Worm (Caenorhabditis elegans) whole organism, L4 larva: Measurements from ENCODE around the gene srt-45.

Experiments
- D1046.2 ChIP-seq: fragments of 200-800 bp; sonication (Bioruptor generic); IDR thresholded peaks from 2 replicates; pipeline ENCODE4 v1.3.6; 2022; ENCODE audit warnings: missing genetic modification characterization, missing compliant biosample characterization
- F10B5.3 ChIP-seq: sonication (generic microtip); optimal IDR thresholded peaks from 2 replicates; lab custom pipeline; 2016; ENCODE audit warnings: mild to moderate bottlenecking, missing genetic modification characterization, missing compliant biosample characterization
- F26F4.8 ChIP-seq: fragments of 200-800 bp; sonication (Bioruptor generic); conservative IDR thresholded peaks from 2 replicates; pipeline ENCODE4 v1.3.6; 2022; ENCODE audit warnings: missing genetic modification characterization, missing compliant biosample characterization
- T26A8.4 ChIP-seq: fragments of 200-800 bp; sonication (Bioruptor generic); IDR thresholded peaks from 2 replicates; pipeline ENCODE4 v1.3.6; 2022; ENCODE audit warnings: missing genetic modification characterization, missing compliant biosample characterization
- aha-1 ChIP-seq: fragments of 150-350 bp; peaks from one replicate; lab custom pipeline; 2014; ENCODE audit warnings: missing biosample characterization, missing genetic modification characterization
- aly-2 ChIP-seq: sonication (generic microtip); optimal IDR thresholded peaks from 2 replicates; lab custom pipeline; 2018; ENCODE audit warnings: missing biosample characterization, missing genetic modification characterization
- attf-4 ChIP-seq: sonication (generic microtip); optimal IDR thresholded peaks from 3 replicates; lab custom pipeline; 2017; ENCODE audit warnings: missing biosample characterization, missing genetic modification characterization
- ceh-62 ChIP-seq: sonication (generic microtip); optimal IDR thresholded peaks from 2 replicates; lab custom pipeline; 2017; ENCODE audit warnings: missing biosample characterization, missing genetic modification characterization
- daf-16 ChIP-seq, 3 experiments: sonication (generic microtip); optimal IDR thresholded peaks; 2 replicates each; lab custom pipeline; 2016 to 2017; ENCODE audit warnings: missing genetic modification characterization in 3 of 3, missing genetic modification reagents in 3 of 3, mild to moderate bottlenecking in 2 of 3, missing compliant biosample characterization in 2 of 3, missing biosample characterization in 1 of 3, moderate library complexity in 1 of 3
- duxl-1 ChIP-seq: sonication (generic microtip); optimal IDR thresholded peaks from 2 replicates; lab custom pipeline; 2016; ENCODE audit warnings: mild to moderate bottlenecking, missing genetic modification characterization, moderate library complexity, missing compliant biosample characterization; ENCODE audit not compliant: poor library complexity
- fos-1 ChIP-seq: fragments of 150-350 bp; optimal IDR thresholded peaks from 2 replicates; lab custom pipeline; 2014; ENCODE audit warnings: missing biosample characterization, missing genetic modification characterization
- gei-8 ChIP-seq: fragments of 200-800 bp; sonication (Bioruptor generic); optimal IDR thresholded peaks from 2 replicates; lab custom pipeline; 2018; ENCODE audit warnings: mild to moderate bottlenecking, missing genetic modification characterization, missing compliant biosample characterization
- lim-7 ChIP-seq: fragments of 200-800 bp; sonication (Bioruptor generic); IDR thresholded peaks from 2 replicates; pipeline ENCODE4 v1.3.6; 2022; ENCODE audit warnings: missing genetic modification characterization, missing compliant biosample characterization
- lsy-2 ChIP-seq, 2 experiments: fragments of 150-350 bp in 1 of 2; sonication (generic microtip) in 1 of 2; optimal IDR thresholded peaks; 2 replicates each; lab custom pipeline; 2014 to 2017; ENCODE audit warnings: missing biosample characterization in 2 of 2, missing genetic modification characterization in 2 of 2
- mdl-1 ChIP-seq, 2 experiments: fragments of 150-350 bp in 1 of 2; sonication (generic microtip) in 1 of 2; optimal IDR thresholded peaks; 2 replicates each; lab custom pipeline; 2014 to 2017; ENCODE audit warnings: missing biosample characterization in 2 of 2, missing genetic modification characterization in 2 of 2
- mdt-29 ChIP-seq: fragments of 200-800 bp; sonication (Bioruptor generic); IDR thresholded peaks from 2 replicates; pipeline ENCODE4 v1.3.6; 2022; ENCODE audit warnings: missing genetic modification reagents, missing genetic modification characterization, missing compliant biosample characterization
- mes-2 ChIP-seq: sonication (generic microtip); optimal IDR thresholded peaks from 2 replicates; lab custom pipeline; 2016; ENCODE audit warnings: missing genotype, mild to moderate bottlenecking, missing genetic modification characterization, missing compliant biosample characterization; ENCODE audit not compliant: poor library complexity, severe bottlenecking
- nhr-237 ChIP-seq: sonication (generic microtip); optimal IDR thresholded peaks from 2 replicates; lab custom pipeline; 2017; ENCODE audit warnings: missing biosample characterization, missing genetic modification characterization
- nhr-28 ChIP-seq: fragments of 150-350 bp; optimal IDR thresholded peaks from 2 replicates; lab custom pipeline; 2014; ENCODE audit warnings: missing biosample characterization, missing genetic modification characterization
- nhr-6 ChIP-seq: fragments of 150-350 bp; optimal IDR thresholded peaks from 2 replicates; lab custom pipeline; 2014; ENCODE audit warnings: missing biosample characterization, missing genetic modification characterization
- pha-4 ChIP-seq, 2 experiments: fragments of 150-350 bp in 1 of 2; fragments of 200-800 bp in 1 of 2; sonication (Bioruptor generic) in 1 of 2; IDR thresholded peaks in 1 of 2; optimal IDR thresholded peaks in 1 of 2; 2 replicates each; pipeline versions ENCODE4 v1.3.6 to Lab custom; 2014 to 2022; ENCODE audit warnings: missing genetic modification characterization in 2 of 2, missing genetic modification reagents in 2 of 2, missing biosample characterization in 1 of 2, missing compliant biosample characterization in 1 of 2
- php-3 ChIP-seq: fragments of 200-800 bp; sonication (Bioruptor generic); IDR thresholded peaks from 2 replicates; pipeline ENCODE4 v1.3.6; 2022; ENCODE audit warnings: missing genetic modification reagents, missing genetic modification characterization, missing compliant biosample characterization
- pqm-1 ChIP-seq: sonication (generic microtip); optimal IDR thresholded peaks from 2 replicates; lab custom pipeline; 2017; ENCODE audit warnings: missing biosample characterization, missing genetic modification characterization
- saeg-2 ChIP-seq: fragments of 200-800 bp; sonication (Bioruptor generic); IDR thresholded peaks from 2 replicates; pipeline ENCODE4 v1.3.6; 2022; ENCODE audit warnings: missing genetic modification reagents, missing genetic modification characterization, missing compliant biosample characterization
- sdz-12 ChIP-seq: fragments of 200-800 bp; sonication (Bioruptor generic); optimal IDR thresholded peaks from 2 replicates; lab custom pipeline; 2018; ENCODE audit warnings: mild to moderate bottlenecking, missing genetic modification characterization, missing compliant biosample characterization
- set-16 ChIP-seq: fragments of 200-800 bp; sonication (Bioruptor generic); IDR thresholded peaks from 2 replicates; pipeline ENCODE4 v1.3.6; 2022; ENCODE audit warnings: missing genetic modification reagents, missing genetic modification characterization, missing compliant biosample characterization
- snpc-1.2 ChIP-seq: fragments of 200-800 bp; sonication (Bioruptor generic); IDR thresholded peaks from 2 replicates; pipeline ENCODE4 v1.3.6; 2022; ENCODE audit warnings: missing genetic modification reagents, missing genetic modification characterization, missing compliant biosample characterization
- spr-3 ChIP-seq: fragments of 200-800 bp; sonication (Bioruptor generic); optimal IDR thresholded peaks from 2 replicates; lab custom pipeline; 2018; ENCODE audit warnings: mild to moderate bottlenecking, missing genetic modification characterization, missing compliant biosample characterization
- unc-39 ChIP-seq: sonication (generic microtip); optimal IDR thresholded peaks from 2 replicates; lab custom pipeline; 2017; ENCODE audit warnings: missing biosample characterization, missing genetic modification characterization
- ztf-7 ChIP-seq: fragments of 150-350 bp; optimal IDR thresholded peaks from 2 replicates; lab custom pipeline; 2014; ENCODE audit warnings: missing biosample characterization, missing genetic modification characterization

The srt-45 gene

ce11 chrV:19778608-19779007, 5.3 kb upstream of the srt-45 start, which contains the start of gene fbxa-194:
Gene fbxa-194, minus strand, starts transcription at chrV:19778708.
- no peak for TF ChIP-seq sdz-12 (GFP tag; lab: Kevin White, UChicago)
- TF ChIP-seq nhr-237 (tag; lab: Kevin White, UChicago), result no peak
- no peak for TF ChIP-seq T26A8.4 (GFP tag; lab: Robert Waterston, UW)
- TF ChIP-seq F10B5.3 (tag; lab: Kevin White, UChicago), result no peak
- TF ChIP-seq gei-8 (GFP tag; lab: Kevin White, UChicago), result no peak
- TF ChIP-seq aly-2 (tag; lab: Kevin White, UChicago), result no peak
- no peak for TF ChIP-seq mdl-1 (tag; optimal IDR thresholded peaks at IDR 0.05; lab: Kevin White, UChicago)
- no peak for TF ChIP-seq unc-39
- no peak for TF ChIP-seq mes-2
- no peak for TF ChIP-seq pqm-1
- TF ChIP-seq pha-4 (GFP tag; IDR thresholded peaks at IDR 0.05; lab: Robert Waterston, UW), result no peak
- TF ChIP-seq pha-4 (tag; optimal IDR thresholded peaks at IDR 0.05; lab: Kevin White, UChicago), result no peak
- no peak for TF ChIP-seq F26F4.8 (GFP tag; lab: Robert Waterston, UW)
- TF ChIP-seq spr-3 (GFP tag; lab: Kevin White, UChicago), result no peak
- no peak for TF ChIP-seq fos-1 (tag; lab: Kevin White, UChicago)

ce11 chrV:19779220-19779619, 4.7 kb upstream of the srt-45 start:
- no peak for TF ChIP-seq mdl-1 (tag; optimal IDR thresholded peaks at IDR 0.05; lab: Kevin White, UChicago)
- no peak for TF ChIP-seq lsy-2 (tag; optimal IDR thresholded peaks at IDR 0.05; lab: Kevin White, UChicago)
- TF ChIP-seq ztf-7, result no peak

- no peak for TF ChIP-seq D1046.2 (GFP tag; lab: Robert Waterston, UW)
- TF ChIP-seq nhr-6 (tag; lab: Kevin White, UChicago), result no peak
- peak; percentile 94 for TF ChIP-seq nhr-28 (tag; lab: Kevin White, UChicago)
- TF ChIP-seq snpc-1.2 (GFP tag; lab: Robert Waterston, UW), result no peak
- TF ChIP-seq pqm-1, result peak; percentile 77
- no peak for TF ChIP-seq daf-16 (GFP tag; optimal IDR thresholded peaks at IDR 0.05; lab: Kevin White, UChicago)
- TF ChIP-seq daf-16 (tag; optimal IDR thresholded peaks at IDR 0.05; lab: Kevin White, UChicago), result no peak
- no peak for TF ChIP-seq ceh-62
Measured at ce11 chrV:19788360-19788759, 4.4 kb downstream of the srt-45 start, which contains the start of gene clec-258. Gene clec-258, plus strand, starts transcription at chrV:19788440.

ce11 chrV:19790248-19790647, 6.3 kb downstream of the srt-45 start:
- TF ChIP-seq saeg-2 (GFP tag; lab: Robert Waterston, UW) (no peak), lsy-2 (tag; optimal IDR thresholded peaks at IDR 0.05; lab: Kevin White, UChicago) (no peak), duxl-1 (tag; lab: Kevin White, UChicago) (no peak), set-16 (GFP tag; lab: Robert Waterston, UW) (peak; percentile 81), attf-4 (no peak)

- TF ChIP-seq D1046.2 (GFP tag; lab: Robert Waterston, UW), result no peak
- no peak for TF ChIP-seq ztf-7
Measured at ce11 chrV:19794931-19795330, 11.0 kb downstream of the srt-45 start, which contains the start of gene M162.7. Gene M162.7, minus strand, starts transcription at chrV:19795031.

- TF ChIP-seq aha-1 (tag; lab: Kevin White, UChicago) (peak; percentile 27), gei-8 (GFP tag; lab: Kevin White, UChicago) (no peak)
Measured at ce11 chrV:19801033-19801432, 17.1 kb downstream of the srt-45 start, which contains the start of gene Y116F11B.2. Gene Y116F11B.2, minus strand, starts transcription at chrV:19801133.

- TF ChIP-seq gei-8 (GFP tag; lab: Kevin White, UChicago) (no peak), lim-7 (GFP tag; lab: Robert Waterston, UW) (no peak), php-3 (GFP tag; lab: Robert Waterston, UW) (no peak), ceh-62 (no peak), ztf-7 (no peak), saeg-2 (GFP tag; lab: Robert Waterston, UW) (no peak), mdt-29 (no peak)
Measured at ce11 chrV:19802797-19803196, 18.9 kb downstream of the srt-45 start.
